Worm (Caenorhabditis elegans) whole organism, L1 larva: ENCODE measurements around the gene K04C2.5.

Experiments
- ceh-8 ChIP-seq: fragments of 200-800 bp; sonication (Bioruptor generic); optimal IDR thresholded peaks from 2 replicates; lab custom pipeline; 2018; ENCODE audit warnings: mild to moderate bottlenecking, missing genetic modification characterization, moderate library complexity, missing compliant biosample characterization
- dpl-1 ChIP-seq, 3 experiments: fragments of 150-350 bp in 2 of 3; sonication (generic microtip) in 1 of 3; optimal IDR thresholded peaks; 2 replicates each; lab custom pipeline; 2014 to 2017; ENCODE audit warnings: missing biosample characterization in 3 of 3, missing genetic modification characterization in 3 of 3, missing genetic modification reagents in 3 of 3
- elt-3 ChIP-seq, 6 experiments: fragments of 150-350 bp in 1 of 6; sonication (generic microtip); optimal IDR thresholded peaks; 2 replicates each; lab custom pipeline; 2017 to 2018; ENCODE audit warnings: missing biosample characterization in 6 of 6, missing genetic modification characterization in 6 of 6, inconsistent platforms in 1 of 6
- lin-39 ChIP-seq: fragments of 150-350 bp; optimal IDR thresholded peaks from 2 replicates; lab custom pipeline; 2014; ENCODE audit warnings: missing biosample characterization, missing genetic modification reagents, missing genetic modification characterization
- nhr-237 ChIP-seq: fragments of 150-350 bp; optimal IDR thresholded peaks from 2 replicates; lab custom pipeline; 2014; ENCODE audit warnings: missing biosample characterization, missing genetic modification characterization
- nhr-28 ChIP-seq: fragments of 150-350 bp; optimal IDR thresholded peaks from 2 replicates; lab custom pipeline; 2014; ENCODE audit warnings: missing biosample characterization, missing genetic modification characterization
- nhr-77 ChIP-seq: fragments of 150-350 bp; optimal IDR thresholded peaks from 2 replicates; lab custom pipeline; 2014; ENCODE audit warnings: missing biosample characterization, missing genetic modification characterization
- pqm-1 ChIP-seq: sonication (generic microtip); optimal IDR thresholded peaks from 3 replicates; lab custom pipeline; 2017; ENCODE audit warnings: missing biosample characterization, missing genetic modification characterization
- unc-62 ChIP-seq: fragments of 150-350 bp; optimal IDR thresholded peaks from 2 replicates; lab custom pipeline; 2014; ENCODE audit warnings: missing biosample characterization, missing genetic modification reagents, missing genetic modification characterization

DNA sequence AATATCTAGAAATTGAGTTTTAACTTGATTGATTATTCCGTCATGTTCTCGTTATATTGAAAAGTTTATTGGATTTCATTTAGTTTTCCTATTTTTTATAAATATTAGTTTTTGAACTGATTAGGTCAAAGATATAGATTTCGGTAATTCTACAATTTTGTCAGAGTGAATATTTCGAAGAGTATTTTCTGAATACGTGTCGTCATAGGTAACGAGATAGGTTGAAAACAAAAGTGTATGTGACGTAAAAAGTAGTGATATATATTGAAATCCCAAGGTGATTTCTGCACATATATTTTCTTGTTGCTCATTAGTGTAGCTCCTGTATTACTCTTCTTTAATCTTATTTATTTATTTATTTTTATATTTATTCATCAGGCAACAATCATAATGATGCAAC, 10.7 kb downstream of the K04C2.5 start, which contains the start of gene K04C2.7:
- peak; percentile 3 for TF ChIP-seq ceh-8 (GFP tag; lab: Kevin White, UChicago)
- TF ChIP-seq elt-3 (tag; optimal IDR thresholded peaks at IDR 0.05; lab: Kevin White, UChicago): no peak
- no peak for TF ChIP-seq nhr-28 (tag; lab: Kevin White, UChicago)
- no peak for TF ChIP-seq pqm-1 (tag; lab: Kevin White, UChicago)
- no peak for TF ChIP-seq unc-62 (GFP tag; lab: Kevin White, UChicago)
- TF ChIP-seq lin-39: no peak
- no peak for TF ChIP-seq nhr-237 (tag; lab: Kevin White, UChicago)
- TF ChIP-seq dpl-1 (GFP tag; optimal IDR thresholded peaks at IDR 0.05; lab: Kevin White, UChicago): no peak
- no peak for TF ChIP-seq nhr-77 (tag; lab: Kevin White, UChicago)
